Worm (Caenorhabditis elegans): Measurements from ENCODE around the gene F16B12.1.

- TF ChIP-seq sea-1 (GFP tag; conservative IDR thresholded peaks at IDR 0.05), result no peak
- no peak for TF ChIP-seq ceh-13 (GFP tag; optimal IDR thresholded peaks at IDR 0.05)
These were observed 5.7 kb downstream of the F16B12.1 start for ce11 chrX:14090990-14091389.
